Worm (Caenorhabditis elegans) whole organism, L1 larva: ENCODE measurements around the gene T13C2.3.

ENCODE experiments used
- aly-2 ChIP-seq: fragments of 150-350 bp; optimal IDR thresholded peaks from 2 replicates; lab custom pipeline; 2014; ENCODE audit warnings: missing biosample characterization, missing genetic modification characterization
- ceh-63 ChIP-seq: fragments of 200-800 bp; sonication (Bioruptor generic); optimal IDR thresholded peaks from 2 replicates; lab custom pipeline; 2018; ENCODE audit warnings: mild to moderate bottlenecking, missing genetic modification characterization, missing compliant biosample characterization
- dsc-1 ChIP-seq: sonication (generic microtip); optimal IDR thresholded peaks from 2 replicates; lab custom pipeline; 2016; ENCODE audit warnings: mild to moderate bottlenecking, missing genetic modification characterization, missing compliant biosample characterization
- elt-2 ChIP-seq: sonication (generic microtip); optimal IDR thresholded peaks from 2 replicates; lab custom pipeline; 2016; ENCODE audit warnings: missing genetic modification characterization, mild to moderate bottlenecking, inconsistent platforms, missing compliant biosample characterization, missing genetic modification reagents
- fkh-10 ChIP-seq: sonication (generic microtip); optimal IDR thresholded peaks from 2 replicates; lab custom pipeline; 2017; ENCODE audit warnings: missing biosample characterization, missing genetic modification reagents, missing genetic modification characterization
- lin-35 ChIP-seq, 2 experiments: fragments of 150-350 bp; optimal IDR thresholded peaks; 2 replicates each; lab custom pipeline; 2014; ENCODE audit warnings: missing biosample characterization in 2 of 2, missing genetic modification characterization in 2 of 2, missing genetic modification reagents in 2 of 2
- mep-1 ChIP-seq: fragments of 150-350 bp; optimal IDR thresholded peaks from 2 replicates; lab custom pipeline; 2014; ENCODE audit warnings: missing biosample characterization, missing genetic modification characterization
- nhr-28 ChIP-seq: fragments of 150-350 bp; optimal IDR thresholded peaks from 2 replicates; lab custom pipeline; 2014; ENCODE audit warnings: missing biosample characterization, missing genetic modification characterization
- pag-3 ChIP-seq: sonication (generic microtip); optimal IDR thresholded peaks from 2 replicates; lab custom pipeline; 2017; ENCODE audit warnings: missing genetic modification characterization, mild to moderate bottlenecking, missing compliant biosample characterization, antibody characterized with exemption, borderline replicate concordance; ENCODE audit not compliant: insufficient read depth
- swsn-7 ChIP-seq: sonication (generic microtip); optimal IDR thresholded peaks from 2 replicates; lab custom pipeline; 2016; ENCODE audit warnings: missing genetic modification characterization, missing compliant biosample characterization
- tbx-2 ChIP-seq: sonication (generic microtip); optimal IDR thresholded peaks from 2 replicates; lab custom pipeline; 2016; ENCODE audit warnings: missing genetic modification characterization, missing compliant biosample characterization
- ztf-11 ChIP-seq, 2 experiments: sonication (generic microtip); optimal IDR thresholded peaks; 2 replicates each; lab custom pipeline; 2016 to 2017; ENCODE audit warnings: missing genetic modification characterization in 2 of 2, missing biosample characterization in 1 of 2, missing compliant biosample characterization in 1 of 2

DNA sequence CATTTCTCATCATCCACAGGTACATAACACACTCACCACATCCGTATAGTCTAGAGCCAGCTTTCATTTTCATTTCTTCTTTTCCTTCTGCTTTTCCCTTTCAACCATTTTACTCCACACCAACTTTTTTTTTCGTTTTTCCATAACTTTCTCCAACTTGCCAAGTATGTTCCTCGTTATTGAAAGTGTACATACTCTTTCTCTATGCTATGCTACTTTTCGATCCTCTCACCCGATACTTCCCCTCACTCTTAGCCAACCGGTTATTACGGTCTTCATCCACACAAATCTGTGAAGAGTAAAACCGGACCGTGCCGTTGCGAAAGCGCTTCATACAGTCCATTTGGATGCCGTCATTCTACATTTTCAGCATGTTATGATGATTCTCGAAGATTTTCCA, 2.8 kb downstream of the T13C2.3 start, which contains the start of gene T13C2.2:
- TF ChIP-seq fkh-10 = no peak
- TF ChIP-seq ztf-11 (tag; optimal IDR thresholded peaks at IDR 0.05; lab: Kevin White, UChicago) = no peak
- TF ChIP-seq aly-2 = no peak
- TF ChIP-seq mep-1 = no peak
- no peak for TF ChIP-seq ceh-63
- no peak for TF ChIP-seq dsc-1 (tag; lab: Kevin White, UChicago)
- no peak for TF ChIP-seq tbx-2 (tag; lab: Kevin White, UChicago)
- no peak for TF ChIP-seq lin-35 (GFP tag; optimal IDR thresholded peaks at IDR 0.05; lab: Kevin White, UChicago)
- TF ChIP-seq elt-2 = no peak
- TF ChIP-seq pag-3 (tag; lab: Kevin White, UChicago) = no peak
- TF ChIP-seq nhr-28 (tag; lab: Kevin White, UChicago) = no peak
- no peak for TF ChIP-seq swsn-7 (tag; lab: Kevin White, UChicago)
